Worm (Caenorhabditis elegans): Measurements from ENCODE around the gene egl-18.

The egl-18 gene

DNA sequence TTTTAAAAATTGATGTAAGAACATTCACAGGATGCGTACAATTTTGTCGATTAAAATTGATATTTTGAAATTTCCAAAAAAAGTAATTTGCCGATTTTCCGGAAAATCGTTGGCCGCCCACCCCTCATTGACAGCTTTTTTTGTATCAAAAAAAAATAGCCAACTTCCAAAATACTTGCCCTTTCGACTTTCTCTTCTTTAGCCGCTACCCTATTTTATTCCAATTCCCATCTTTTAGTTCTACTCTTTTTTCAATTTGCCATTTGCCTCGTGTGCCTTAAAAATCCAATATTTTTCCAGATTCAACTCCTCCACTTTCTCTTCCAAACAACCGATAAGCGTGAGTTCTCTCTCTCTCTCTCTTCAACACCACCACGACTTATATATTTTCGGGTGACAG lies at the start of gene egl-18:
Gene egl-18, plus strand, starts transcription at position 301 of the 400 bp plus-strand sequence.
- TF ChIP-seq ceh-2 (tag; optimal IDR thresholded peaks at IDR 0.05), result no peak
- TF ChIP-seq ceh-6 (GFP tag; optimal IDR thresholded peaks at IDR 0.05), result no peak
- TF ChIP-seq pax-1 (tag; optimal IDR thresholded peaks at IDR 0.05), result no peak
- no peak for TF ChIP-seq sdc-2 (tag; optimal IDR thresholded peaks at IDR 0.05)
- TF ChIP-seq hlh-8 (tag; optimal IDR thresholded peaks at IDR 0.05), result no peak
- TF ChIP-seq hlh-30 (tag; optimal IDR thresholded peaks at IDR 0.05; ENCODE audit: insufficient read depth), result no peak
- TF ChIP-seq ztf-16 (tag; optimal IDR thresholded peaks at IDR 0.05), result no peak
- TF ChIP-seq dmd-4 (tag; optimal IDR thresholded peaks at IDR 0.05; ENCODE audit: borderline replicate concordance), result no peak
- no peak for TF ChIP-seq che-1 (tag; optimal IDR thresholded peaks at IDR 0.05)
- TF ChIP-seq tbx-7 (tag; optimal IDR thresholded peaks at IDR 0.05), result no peak
- no peak for TF ChIP-seq lin-11 (tag; optimal IDR thresholded peaks at IDR 0.05)
- no peak for TF ChIP-seq fkh-6 (tag; optimal IDR thresholded peaks at IDR 0.05)
- no peak for TF ChIP-seq ceh-22 (tag; optimal IDR thresholded peaks at IDR 0.05)
- no peak for TF ChIP-seq unc-42 (tag; optimal IDR thresholded peaks at IDR 0.05)
- no peak for TF ChIP-seq pros-1 (tag; optimal IDR thresholded peaks at IDR 0.05)
- TF ChIP-seq unc-55 (GFP tag; optimal IDR thresholded peaks at IDR 0.05), result no peak
- TF ChIP-seq ceh-24 (tag; optimal IDR thresholded peaks at IDR 0.05), result no peak

DNA sequence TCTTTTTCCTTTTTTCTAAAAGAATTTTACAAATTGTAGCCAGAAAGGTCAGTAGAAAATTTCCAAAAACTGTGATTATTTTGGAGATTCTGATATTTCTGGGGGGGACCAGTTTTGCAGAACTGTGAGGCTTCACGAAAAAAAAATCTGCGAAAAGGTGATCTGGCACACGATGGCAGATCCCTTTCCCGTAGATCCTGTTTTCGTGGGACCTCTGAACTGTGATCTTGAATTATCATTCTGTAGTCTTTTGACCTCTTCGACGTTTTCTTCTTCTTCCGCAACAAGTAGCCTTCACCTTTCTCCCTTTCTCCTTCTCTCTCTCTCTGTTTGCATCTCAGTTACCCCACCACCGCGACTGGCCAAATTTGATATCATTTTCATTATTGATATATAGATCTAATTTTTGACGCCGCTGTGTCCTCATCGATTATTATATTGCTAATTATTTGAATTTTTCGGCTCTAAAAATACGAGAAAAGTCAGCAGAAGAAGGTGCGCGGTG lies 48.1 kb upstream of the egl-18 start:
- TF ChIP-seq ceh-31 (tag; optimal IDR thresholded peaks at IDR 0.05) (peak; percentile 37), ceh-45 (GFP tag; IDR thresholded peaks at IDR 0.05) (no peak), tbx-2 (tag; optimal IDR thresholded peaks at IDR 0.05) (peak; percentile 60), fax-1 (tag; optimal IDR thresholded peaks at IDR 0.05) (peak; percentile 17), syd-9 (tag; optimal IDR thresholded peaks at IDR 0.05) (no peak), tbx-7 (tag; optimal IDR thresholded peaks at IDR 0.05) (peak; percentile 28), ceh-19 (GFP tag; optimal IDR thresholded peaks at IDR 0.05) (no peak), ref-2 (tag; optimal IDR thresholded peaks at IDR 0.05) (peak; percentile 44)

DNA sequence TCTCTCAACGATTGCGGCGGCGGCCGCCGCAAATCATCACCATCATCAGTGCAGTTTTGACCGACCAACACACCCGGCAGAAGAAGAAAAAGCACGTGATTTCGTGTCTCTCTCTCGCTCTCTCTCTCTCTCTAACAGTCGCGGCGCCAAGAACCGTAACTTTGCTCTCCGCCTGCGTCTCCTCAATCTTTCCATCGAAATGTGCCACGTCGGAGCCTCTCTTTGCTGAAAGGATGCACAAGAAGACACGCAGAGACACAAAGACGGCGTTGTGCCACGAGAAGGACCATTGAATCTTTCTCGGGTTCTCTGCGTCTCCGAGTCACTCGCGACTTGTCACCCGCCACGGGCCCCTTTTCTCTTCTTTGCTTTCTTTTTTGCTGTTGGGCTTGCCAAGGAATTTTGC lies 44.3 kb upstream of the egl-18 start:
- no peak for TF ChIP-seq hlh-8 (tag; optimal IDR thresholded peaks at IDR 0.05)
- TF ChIP-seq tbx-2 (tag; optimal IDR thresholded peaks at IDR 0.05), result peak; percentile 14
- peak; percentile 23 for TF ChIP-seq ceh-2 (tag; optimal IDR thresholded peaks at IDR 0.05)
- TF ChIP-seq ceh-18 (tag; optimal IDR thresholded peaks at IDR 0.05), result peak; percentile 95
- TF ChIP-seq pat-9 (tag; optimal IDR thresholded peaks at IDR 0.05), result no peak
- TF ChIP-seq C38D4.7 (GFP tag; optimal IDR thresholded peaks at IDR 0.05), result no peak
- TF ChIP-seq zip-5 (tag; optimal IDR thresholded peaks at IDR 0.05), result no peak
- TF ChIP-seq eyg-1 (tag; optimal IDR thresholded peaks at IDR 0.05), result no peak
- no peak for TF ChIP-seq unc-86 (tag; optimal IDR thresholded peaks at IDR 0.05)
- peak; percentile 61 for TF ChIP-seq ceh-34 (tag; optimal IDR thresholded peaks at IDR 0.05)
- peak; percentile 6 for TF ChIP-seq syd-9 (tag; optimal IDR thresholded peaks at IDR 0.05)
- TF ChIP-seq odd-2 (tag; optimal IDR thresholded peaks at IDR 0.05), result no peak
- peak; percentile 83 for TF ChIP-seq hlh-30 (tag; optimal IDR thresholded peaks at IDR 0.05; ENCODE audit: insufficient read depth)
- TF ChIP-seq sox-4 (tag; optimal IDR thresholded peaks at IDR 0.05), result no peak
- TF ChIP-seq ahr-1 (tag; optimal IDR thresholded peaks at IDR 0.05), result no peak
- TF ChIP-seq ceh-6 (GFP tag; optimal IDR thresholded peaks at IDR 0.05), result no peak
- peak; percentile 39 for TF ChIP-seq lim-6 (tag; optimal IDR thresholded peaks at IDR 0.05)
- TF ChIP-seq pqm-1 (tag; optimal IDR thresholded peaks at IDR 0.05), result peak; percentile 17
- no peak for TF ChIP-seq fkh-10 (GFP tag; optimal IDR thresholded peaks at IDR 0.05)
- TF ChIP-seq mec-3 (tag; optimal IDR thresholded peaks at IDR 0.05; ENCODE audit: borderline replicate concordance), result peak; percentile 53
- peak; percentile 58 for TF ChIP-seq nfya-1 (tag; optimal IDR thresholded peaks at IDR 0.05)
- peak; percentile 1 for TF ChIP-seq C08G9.2 (tag; optimal IDR thresholded peaks at IDR 0.05)
- no peak for TF ChIP-seq Y22D7AL.16 (tag; optimal IDR thresholded peaks at IDR 0.05)
- no peak for TF ChIP-seq ttx-3 (tag; optimal IDR thresholded peaks at IDR 0.05)
- no peak for TF ChIP-seq ceh-14 (tag; optimal IDR thresholded peaks at IDR 0.05)
- TF ChIP-seq sox-2 (GFP tag; IDR thresholded peaks at IDR 0.05), result no peak
- TF ChIP-seq dve-1 (tag; optimal IDR thresholded peaks at IDR 0.05), result peak; percentile 28
- peak; percentile 61 for TF ChIP-seq unc-42 (tag; optimal IDR thresholded peaks at IDR 0.05)
- no peak for TF ChIP-seq elt-4 (tag; optimal IDR thresholded peaks at IDR 0.05)
- TF ChIP-seq rnt-1 (tag; optimal IDR thresholded peaks at IDR 0.05), result peak; percentile 50
- no peak for TF ChIP-seq pros-1 (tag; optimal IDR thresholded peaks at IDR 0.05)
- TF ChIP-seq F13H6.1 (tag; optimal IDR thresholded peaks at IDR 0.05), result peak; percentile 60
- peak; percentile 50 for TF ChIP-seq ceh-31 (tag; optimal IDR thresholded peaks at IDR 0.05)
- no peak for TF ChIP-seq dmd-4 (tag; optimal IDR thresholded peaks at IDR 0.05; ENCODE audit: borderline replicate concordance)
- peak; percentile 69 for TF ChIP-seq unc-55 (GFP tag; optimal IDR thresholded peaks at IDR 0.05)
- TF ChIP-seq ceh-22 (tag; optimal IDR thresholded peaks at IDR 0.05), result no peak

Data from whole organism, late embryonic.